Fruit fly (Drosophila melanogaster) whole organism, prepupa: ENCODE results near the gene rt.
A peak's percentile ranks its signal among the peaks of the same experiment; 100 is the strongest.

Experiments used
- Blimp-1 ChIP-seq: fragments of 200-800 bp; sonication (Bioruptor generic); optimal IDR thresholded peaks from 3 replicates; lab custom pipeline; 2017; ENCODE audit warnings: missing biosample characterization, missing genetic modification characterization, mild to moderate bottlenecking, moderate library complexity, missing genetic modification reagents
- CG10669 ChIP-seq: fragments of 200-800 bp; sonication (Bioruptor generic); optimal IDR thresholded peaks from 3 replicates; lab custom pipeline; 2018; ENCODE audit warnings: missing biosample characterization, mild to moderate bottlenecking, missing genetic modification characterization, moderate library complexity
- CG11294 ChIP-seq: fragments of 200-800 bp; sonication (Bioruptor generic); IDR thresholded peaks from 2 replicates; pipeline ENCODE4 v1.3.6; 2022; ENCODE audit warnings: missing biosample characterization, missing genetic modification characterization
- CG11762 ChIP-seq: fragments of 200-800 bp; sonication (Bioruptor generic); optimal IDR thresholded peaks from 3 replicates; lab custom pipeline; 2016; ENCODE audit warnings: missing biosample characterization, missing genetic modification characterization; ENCODE audit not compliant: insufficient read depth
- CG15336 ChIP-seq: fragments of 200-800 bp; sonication (Bioruptor generic); IDR thresholded peaks from 2 replicates; pipeline ENCODE4 v1.3.6; 2022; ENCODE audit warnings: missing biosample characterization, missing genetic modification characterization
- CG1621 ChIP-seq: fragments of 200-800 bp; sonication (Bioruptor generic); optimal IDR thresholded peaks from 3 replicates; lab custom pipeline; 2018; ENCODE audit warnings: missing biosample characterization, mild to moderate bottlenecking, missing genetic modification characterization
- CG16779 ChIP-seq: fragments of 200-800 bp; sonication (Bioruptor generic); optimal IDR thresholded peaks from 3 replicates; lab custom pipeline; 2017; ENCODE audit warnings: missing biosample characterization, mild to moderate bottlenecking, missing genetic modification characterization
- CG3032 ChIP-seq: fragments of 200-800 bp; optimal IDR thresholded peaks from 2 replicates; lab custom pipeline; 2019; ENCODE audit warnings: missing biosample characterization, mild to moderate bottlenecking, missing genetic modification characterization, moderate library complexity
- CG31627 ChIP-seq: fragments of 200-800 bp; sonication (Bioruptor generic); optimal IDR thresholded peaks from 3 replicates; lab custom pipeline; 2016; ENCODE audit warnings: missing biosample characterization, missing genetic modification characterization
- CG32006 ChIP-seq: fragments of 200-800 bp; sonication (Bioruptor generic); optimal IDR thresholded peaks from 3 replicates; lab custom pipeline; 2017; ENCODE audit warnings: missing biosample characterization, mild to moderate bottlenecking, missing genetic modification characterization
- CG34406 ChIP-seq: fragments of 200-800 bp; sonication (Bioruptor generic); optimal IDR thresholded peaks from 3 replicates; lab custom pipeline; 2016; ENCODE audit warnings: missing biosample characterization, missing genetic modification characterization
- CG3919 ChIP-seq: fragments of 200-800 bp; sonication (Bioruptor generic); optimal IDR thresholded peaks from 3 replicates; lab custom pipeline; 2016; ENCODE audit warnings: missing biosample characterization, missing genetic modification characterization
- CG4318 ChIP-seq: fragments of 200-800 bp; sonication (Bioruptor generic); optimal IDR thresholded peaks from 3 replicates; lab custom pipeline; 2017; ENCODE audit warnings: missing biosample characterization, mild to moderate bottlenecking, missing genetic modification characterization
- CG6163 ChIP-seq: fragments of 200-800 bp; sonication (Bioruptor generic); IDR thresholded peaks from 3 replicates; pipeline ENCODE4 v1.3.6; 2022; ENCODE audit warnings: missing biosample characterization, missing genetic modification characterization
- CG6276 ChIP-seq: fragments of 200-800 bp; sonication (Bioruptor generic); optimal IDR thresholded peaks from 2 replicates; lab custom pipeline; 2017; ENCODE audit warnings: missing biosample characterization, mild to moderate bottlenecking, missing genetic modification characterization
- CG6792 ChIP-seq: fragments of 200-800 bp; sonication (Bioruptor generic); optimal IDR thresholded peaks from 3 replicates; lab custom pipeline; 2016; ENCODE audit warnings: missing biosample characterization, missing genetic modification characterization
- CG6808 ChIP-seq: fragments of 200-800 bp; sonication (Bioruptor generic); optimal IDR thresholded peaks from 3 replicates; lab custom pipeline; 2017; ENCODE audit warnings: missing biosample characterization, missing genetic modification characterization, mild to moderate bottlenecking, moderate library complexity, missing genetic modification reagents
- CG8119 ChIP-seq: fragments of 200-800 bp; sonication (Bioruptor generic); IDR thresholded peaks from 3 replicates; pipeline ENCODE4 v1.3.6; 2022; ENCODE audit warnings: missing biosample characterization, missing genetic modification characterization
- CG8319 ChIP-seq: fragments of 200-800 bp; sonication (Bioruptor generic); optimal IDR thresholded peaks from 3 replicates; lab custom pipeline; 2016; ENCODE audit warnings: missing biosample characterization, missing genetic modification characterization
- CG8632 ChIP-seq: fragments of 200-800 bp; sonication (Bioruptor generic); optimal IDR thresholded peaks from 3 replicates; lab custom pipeline; 2016; ENCODE audit warnings: missing biosample characterization, missing genetic modification characterization
- CG9139 ChIP-seq: fragments of 200-800 bp; sonication (Bioruptor generic); optimal IDR thresholded peaks from 3 replicates; lab custom pipeline; 2017; ENCODE audit warnings: missing biosample characterization, mild to moderate bottlenecking, missing genetic modification characterization
- Eip78C ChIP-seq: fragments of 200-800 bp; sonication (Bioruptor generic); peaks from one replicate; lab custom pipeline; 2016; ENCODE audit warnings: missing biosample characterization, missing genetic modification characterization
- Ets21C ChIP-seq: fragments of 200-800 bp; sonication (Bioruptor generic); optimal IDR thresholded peaks from 3 replicates; lab custom pipeline; 2016; ENCODE audit warnings: missing biosample characterization, missing genetic modification characterization
- Ets96B ChIP-seq: fragments of 200-800 bp; optimal IDR thresholded peaks from 2 replicates; lab custom pipeline; 2019; ENCODE audit warnings: missing biosample characterization, mild to moderate bottlenecking, missing genetic modification characterization, moderate library complexity
- Gug ChIP-seq: fragments of 200-800 bp; sonication (Bioruptor generic); IDR thresholded peaks from 2 replicates; pipeline ENCODE4 v1.3.6; 2022; ENCODE audit warnings: missing biosample characterization, missing genetic modification characterization
- Hr38 ChIP-seq: sonication (Bioruptor generic); optimal IDR thresholded peaks from 2 replicates; lab custom pipeline; 2016; ENCODE audit warnings: missing biosample characterization, missing genetic modification characterization
- Hr39 ChIP-seq: fragments of 200-800 bp; sonication (Bioruptor generic); optimal IDR thresholded peaks from 2 replicates; lab custom pipeline; 2016; ENCODE audit warnings: missing biosample characterization, missing genetic modification characterization
- Hr4 ChIP-seq: fragments of 200-800 bp; sonication (Bioruptor generic); optimal IDR thresholded peaks from 3 replicates; lab custom pipeline; 2016; ENCODE audit warnings: missing biosample characterization, missing genetic modification characterization
- Met ChIP-seq: fragments of 200-800 bp; sonication (Bioruptor generic); optimal IDR thresholded peaks from 3 replicates; lab custom pipeline; 2016; ENCODE audit warnings: missing biosample characterization, missing genetic modification characterization
- OdsH ChIP-seq: fragments of 200-800 bp; sonication (Bioruptor generic); optimal IDR thresholded peaks from 3 replicates; lab custom pipeline; 2016; ENCODE audit warnings: missing biosample characterization, missing genetic modification characterization
- Smox ChIP-seq: fragments of 200-800 bp; sonication (Bioruptor generic); optimal IDR thresholded peaks from 3 replicates; lab custom pipeline; 2016; ENCODE audit warnings: missing biosample characterization, missing genetic modification characterization
- Sox14 ChIP-seq: fragments of 200-800 bp; sonication (Bioruptor generic); optimal IDR thresholded peaks from 3 replicates; lab custom pipeline; 2016; ENCODE audit warnings: missing biosample characterization, missing genetic modification characterization
- achi ChIP-seq: fragments of 200-800 bp; sonication (Bioruptor generic); optimal IDR thresholded peaks from 3 replicates; lab custom pipeline; 2016; ENCODE audit warnings: missing biosample characterization, missing genetic modification characterization
- acj6 ChIP-seq: fragments of 200-800 bp; sonication (Bioruptor generic); optimal IDR thresholded peaks from 3 replicates; lab custom pipeline; 2016; ENCODE audit warnings: missing biosample characterization, missing genetic modification characterization
- cyc ChIP-seq: fragments of 200-800 bp; sonication (Bioruptor generic); optimal IDR thresholded peaks from 3 replicates; lab custom pipeline; 2016; ENCODE audit warnings: missing biosample characterization, missing genetic modification characterization
- dac ChIP-seq: fragments of 200-800 bp; sonication (Bioruptor generic); optimal IDR thresholded peaks from 2 replicates; lab custom pipeline; 2017; ENCODE audit warnings: missing biosample characterization, mild to moderate bottlenecking, missing genetic modification characterization
- eg ChIP-seq: fragments of 200-800 bp; sonication (Bioruptor generic); IDR thresholded peaks from 3 replicates; pipeline ENCODE4 v1.3.6; 2022; ENCODE audit warnings: missing biosample characterization, missing genetic modification characterization
- esn ChIP-seq: fragments of 200-800 bp; sonication (Bioruptor generic); optimal IDR thresholded peaks from 2 replicates; lab custom pipeline; 2016; ENCODE audit warnings: missing biosample characterization, mild to moderate bottlenecking, missing genetic modification characterization, moderate library complexity
- fd59A ChIP-seq: fragments of 200-800 bp; sonication (Bioruptor generic); optimal IDR thresholded peaks from 2 replicates; lab custom pipeline; 2017; ENCODE audit warnings: missing biosample characterization, mild to moderate bottlenecking, missing genetic modification characterization, missing genetic modification reagents
- fd85E ChIP-seq: fragments of 200-800 bp; sonication (Bioruptor generic); optimal IDR thresholded peaks from 3 replicates; lab custom pipeline; 2016; ENCODE audit warnings: missing biosample characterization, missing genetic modification characterization
- fkh ChIP-seq: fragments of 200-800 bp; sonication (Bioruptor generic); optimal IDR thresholded peaks from 3 replicates; lab custom pipeline; 2017; ENCODE audit warnings: missing biosample characterization, mild to moderate bottlenecking, missing genetic modification characterization, moderate library complexity
- lz ChIP-seq: fragments of 200-800 bp; sonication (Bioruptor generic); optimal IDR thresholded peaks from 3 replicates; lab custom pipeline; 2016; ENCODE audit warnings: missing biosample characterization, missing genetic modification characterization
- pdm3 ChIP-seq: fragments of 200-800 bp; sonication (Bioruptor generic); optimal IDR thresholded peaks from 3 replicates; lab custom pipeline; 2016; ENCODE audit warnings: missing biosample characterization, missing genetic modification characterization
- salr ChIP-seq, 2 experiments: fragments of 200-800 bp; sonication (Bioruptor generic); optimal IDR thresholded peaks; 3 replicates each; lab custom pipeline; 2016 to 2018; ENCODE audit warnings: missing biosample characterization in 2 of 2, missing genetic modification characterization in 2 of 2, mild to moderate bottlenecking in 1 of 2
- spab ChIP-seq: fragments of 200-800 bp; sonication (Bioruptor generic); optimal IDR thresholded peaks from 2 replicates; lab custom pipeline; 2017; ENCODE audit warnings: missing biosample characterization, mild to moderate bottlenecking, missing genetic modification characterization, missing genetic modification reagents
- topi ChIP-seq: fragments of 200-800 bp; sonication (Bioruptor generic); optimal IDR thresholded peaks from 3 replicates; lab custom pipeline; 2016; ENCODE audit warnings: missing biosample characterization, missing genetic modification characterization

Gene rt

dm6 chr3L:11557209-11557608, 30.4 kb downstream of the rt start (continued):
- TF ChIP-seq CG1621 (tag; lab: Kevin White, UChicago), result peak; percentile 25
- TF ChIP-seq CG32006 (GFP tag; lab: Kevin White, UChicago), result peak; percentile 0
- TF ChIP-seq CG8119 (GFP tag; lab: Robert Waterston, UW), result peak; percentile 72
- TF ChIP-seq, all 60 proteins: peak for 22

- TF ChIP-seq topi (GFP tag; lab: Kevin White, UChicago) (no peak), fd59A (GFP tag; lab: Kevin White, UChicago) (no peak), CG6792 (no peak), achi (no peak), Sox14 (GFP tag; lab: Kevin White, UChicago) (no peak), OdsH (peak; percentile 24), CG6163 (GFP tag; lab: Robert Waterston, UW) (no peak), fkh (GFP tag; lab: Kevin White, UChicago) (no peak), Ets96B (tag; lab: Kevin White, UChicago) (no peak), CG10669 (GFP tag; lab: Kevin White, UChicago) (no peak), CG9139 (GFP tag; lab: Kevin White, UChicago) (no peak), CG31627 (GFP tag; lab: Kevin White, UChicago) (no peak), spab (GFP tag; lab: Kevin White, UChicago) (no peak), CG3919 (GFP tag; lab: Kevin White, UChicago) (no peak), Smox (GFP tag; lab: Kevin White, UChicago) (no peak), acj6 (GFP tag; lab: Kevin White, UChicago) (peak; percentile 32), esn (no peak), Eip78C (GFP tag; lab: Kevin White, UChicago) (peak; percentile 60), Ets21C (GFP tag; lab: Kevin White, UChicago) (no peak), CG15336 (peak; percentile 55), CG4318 (peak; percentile 47), CG34406 (GFP tag; lab: Kevin White, UChicago) (no peak), CG3032 (tag; lab: Kevin White, UChicago) (no peak), CG8319 (no peak), CG1621 (tag; lab: Kevin White, UChicago) (no peak), Met (GFP tag; lab: Kevin White, UChicago) (no peak), Blimp-1 (no peak), CG8119 (GFP tag; lab: Robert Waterston, UW) (peak; percentile 32; the same call in 2 of the 3 replicates), CG8632 (GFP tag; lab: Kevin White, UChicago) (no peak), Hr4 (peak; percentile 31), CG32006 (GFP tag; lab: Kevin White, UChicago) (peak; percentile 62), CG16779 (tag; lab: Kevin White, UChicago) (no peak), cyc (GFP tag; lab: Kevin White, UChicago) (no peak), pdm3 (GFP tag; lab: Kevin White, UChicago) (peak; percentile 29), Gug (GFP tag; lab: Robert Waterston, UW) (no peak), Hr39 (no peak)
Measured at dm6 chr3L:11556637-11557036, 30.9 kb downstream of the rt start.

- no peak for TF ChIP-seq Hr38
- TF ChIP-seq Hr39, result no peak
- peak; percentile 54 for TF ChIP-seq CG6808 (GFP tag; lab: Kevin White, UChicago)
- no peak for TF ChIP-seq CG6792
- TF ChIP-seq CG9139 (GFP tag; lab: Kevin White, UChicago), result peak; percentile 40
- TF ChIP-seq OdsH, result peak; percentile 59
- TF ChIP-seq CG8632 (GFP tag; lab: Kevin White, UChicago), result peak; percentile 51
- TF ChIP-seq fd85E, result no peak
- no peak for TF ChIP-seq CG16779 (tag; lab: Kevin White, UChicago)
- TF ChIP-seq lz (GFP tag; lab: Kevin White, UChicago), result no peak
- no peak for TF ChIP-seq Smox (GFP tag; lab: Kevin White, UChicago)
- peak; percentile 48 for TF ChIP-seq pdm3 (GFP tag; lab: Kevin White, UChicago)
- TF ChIP-seq cyc (GFP tag; lab: Kevin White, UChicago), result no peak
- TF ChIP-seq CG11762 (GFP tag; lab: Kevin White, UChicago), result peak; percentile 33
- peak; percentile 82 for TF ChIP-seq eg
- peak; percentile 41 to 85 for TF ChIP-seq salr (GFP tag; optimal IDR thresholded peaks at IDR 0.05; lab: Kevin White, UChicago)
- TF ChIP-seq CG6276 (GFP tag; lab: Kevin White, UChicago), result peak; percentile 63
- TF ChIP-seq CG8119 (GFP tag; lab: Robert Waterston, UW), result peak; percentile 92
- no peak for TF ChIP-seq Sox14 (GFP tag; lab: Kevin White, UChicago)
- TF ChIP-seq CG11294 (GFP tag; lab: Robert Waterston, UW), result no peak; the same call in 1 of the 2 replicates
- no peak for TF ChIP-seq dac (GFP tag; lab: Kevin White, UChicago)
Measured at dm6 chr3L:11555662-11556460, 31.7 kb downstream of the rt start.
